Fruit fly (Drosophila melanogaster) whole organism, wandering third instar larva: ENCODE results near the gene csw.
A peak's percentile ranks its signal among the peaks of the same experiment; 100 is the strongest.

Source experiments
- Abd-B ChIP-seq: fragments of >200 bp; optimal IDR thresholded peaks from 2 replicates; lab custom pipeline; 2017; ENCODE audit warnings: missing biosample characterization, missing genetic modification characterization
- CG32264 ChIP-seq: fragments of 200-800 bp; sonication (Bioruptor generic); optimal IDR thresholded peaks from 2 replicates; lab custom pipeline; 2016; ENCODE audit warnings: missing biosample characterization, missing genetic modification characterization
- CG9705 ChIP-seq: fragments of 200-800 bp; sonication (Bioruptor generic); optimal IDR thresholded peaks from 2 replicates; lab custom pipeline; 2018; ENCODE audit warnings: missing biosample characterization, mild to moderate bottlenecking, missing genetic modification characterization
- CrebA ChIP-seq: fragments of 200-800 bp; sonication (Bioruptor generic); optimal IDR thresholded peaks from 2 replicates; lab custom pipeline; 2016; ENCODE audit warnings: missing biosample characterization, mild to moderate bottlenecking, missing genetic modification characterization, borderline replicate concordance
- Dfd ChIP-seq: fragments of >200 bp; optimal IDR thresholded peaks from 2 replicates; lab custom pipeline; 2017; ENCODE audit warnings: missing biosample characterization, missing genetic modification characterization
- Dif ChIP-seq: fragments of 200-275, 200-300 bp; sonication (Bioruptor generic); optimal IDR thresholded peaks from 2 replicates; lab custom pipeline; 2018; ENCODE audit warnings: missing biosample characterization, missing genetic modification characterization; ENCODE audit not compliant: partially characterized antibody
- GATAd ChIP-seq: sonication (Bioruptor generic); optimal IDR thresholded peaks from 2 replicates; lab custom pipeline; 2016; ENCODE audit warnings: missing biosample characterization, missing genetic modification characterization
- HLH106 ChIP-seq: fragments of 200-800 bp; optimal IDR thresholded peaks from 3 replicates; lab custom pipeline; 2019; ENCODE audit warnings: missing biosample characterization, mild to moderate bottlenecking, missing genetic modification characterization, moderate library complexity
- Hnf4 ChIP-seq: fragments of 200-800 bp; sonication (Bioruptor generic); optimal IDR thresholded peaks from 2 replicates; lab custom pipeline; 2016; ENCODE audit warnings: missing biosample characterization, mild to moderate bottlenecking, missing genetic modification characterization
- Hr78 ChIP-seq: fragments of >200 bp; optimal IDR thresholded peaks from 2 replicates; lab custom pipeline; 2017; ENCODE audit warnings: missing biosample characterization, missing genetic modification characterization
- Hr83 ChIP-seq: fragments of 200-300 bp; sonication (Bioruptor generic); optimal IDR thresholded peaks from 2 replicates; lab custom pipeline; 2016; ENCODE audit warnings: missing biosample characterization, mild to moderate bottlenecking, missing genetic modification characterization, moderate library complexity; ENCODE audit not compliant: poor library complexity, severe bottlenecking
- Jra ChIP-seq: sonication (Bioruptor generic); optimal IDR thresholded peaks from 2 replicates; lab custom pipeline; 2016; ENCODE audit warnings: missing biosample characterization, missing genetic modification characterization
- Mio ChIP-seq: sonication (Bioruptor generic); optimal IDR thresholded peaks from 2 replicates; lab custom pipeline; 2016; ENCODE audit warnings: missing biosample characterization, missing genetic modification characterization
- Myc ChIP-seq: fragments of >200 bp; optimal IDR thresholded peaks from 2 replicates; lab custom pipeline; 2017
- N ChIP-seq: fragments of >200 bp; optimal IDR thresholded peaks from 2 replicates; lab custom pipeline; 2018; ENCODE audit warnings: missing biosample characterization, missing external identifiers, missing genetic modification characterization
- OdsH ChIP-seq: fragments of 200-800 bp; sonication (Bioruptor generic); optimal IDR thresholded peaks from 2 replicates; lab custom pipeline; 2016; ENCODE audit warnings: missing biosample characterization, mild to moderate bottlenecking, missing genetic modification characterization
- Rel ChIP-seq, 2 experiments: fragments of 200-800 bp; sonication (Bioruptor generic) in 1 of 2; optimal IDR thresholded peaks; 2 replicates in 1 of 2; 3 replicates in 1 of 2; lab custom pipeline; 2016 to 2019; ENCODE audit warnings: mild to moderate bottlenecking in 2 of 2, missing biosample characterization in 2 of 2, missing genetic modification characterization in 2 of 2, moderate library complexity in 1 of 2
- Sp1 ChIP-seq: fragments of 200-800 bp; sonication (Bioruptor generic); optimal IDR thresholded peaks from 3 replicates; lab custom pipeline; 2019; ENCODE audit warnings: missing biosample characterization, mild to moderate bottlenecking, missing genetic modification characterization, moderate library complexity
- Vsx2 ChIP-seq: fragments of 200-300, 225-300 bp; sonication (Bioruptor generic); optimal IDR thresholded peaks from 2 replicates; lab custom pipeline; 2018; ENCODE audit warnings: missing biosample characterization, missing genetic modification characterization; ENCODE audit not compliant: partially characterized antibody
- br ChIP-seq: fragments of 200-800 bp; sonication (Bioruptor generic); optimal IDR thresholded peaks from 2 replicates; lab custom pipeline; 2016; ENCODE audit warnings: missing biosample characterization, missing genetic modification characterization
- brk ChIP-seq: fragments of 200-800 bp; sonication (Bioruptor generic); optimal IDR thresholded peaks from 2 replicates; lab custom pipeline; 2016; ENCODE audit warnings: missing biosample characterization, mild to moderate bottlenecking, missing genetic modification characterization
- dl ChIP-seq, 2 experiments: fragments of 175-275, 200-275 bp in 1 of 2; fragments of 200-275 bp in 1 of 2; sonication (Bioruptor generic); optimal IDR thresholded peaks; lab custom pipeline; 2018; ENCODE audit warnings: mild to moderate bottlenecking in 2 of 2, missing biosample characterization in 2 of 2, missing genetic modification characterization in 2 of 2, moderate library complexity in 2 of 2; ENCODE audit not compliant: partially characterized antibody in 2 of 2, insufficient read depth in 1 of 2
- dmrt93B ChIP-seq: fragments of 200-800 bp; sonication (Bioruptor generic); optimal IDR thresholded peaks from 2 replicates; lab custom pipeline; 2018; ENCODE audit warnings: missing biosample characterization, mild to moderate bottlenecking, missing genetic modification characterization
- dsf ChIP-seq: sonication (Bioruptor generic); optimal IDR thresholded peaks from 2 replicates; lab custom pipeline; 2016; ENCODE audit warnings: missing biosample characterization, missing genetic modification characterization, borderline replicate concordance
- ey ChIP-seq: fragments of 200-800 bp; sonication (Bioruptor generic); optimal IDR thresholded peaks from 2 replicates; lab custom pipeline; 2016; ENCODE audit warnings: missing biosample characterization, missing genetic modification characterization
- foxo ChIP-seq, 2 experiments: fragments of 200-800 bp; sonication (Bioruptor generic); optimal IDR thresholded peaks; 2 replicates in 1 of 2; 3 replicates in 1 of 2; lab custom pipeline; 2016 to 2017; ENCODE audit warnings: missing biosample characterization in 2 of 2, missing genetic modification characterization in 2 of 2
- fru ChIP-seq: fragments of 200-800 bp; sonication (Bioruptor generic); optimal IDR thresholded peaks from 3 replicates; lab custom pipeline; 2016; ENCODE audit warnings: missing biosample characterization, mild to moderate bottlenecking, missing genetic modification characterization
- h ChIP-seq: fragments of 200-800 bp; sonication (Bioruptor generic); optimal IDR thresholded peaks from 3 replicates; lab custom pipeline; 2016; ENCODE audit warnings: missing biosample characterization, mild to moderate bottlenecking, missing genetic modification characterization
- jim ChIP-seq: fragments of 175-275, 200-325 bp; sonication (Bioruptor generic); optimal IDR thresholded peaks from 2 replicates; lab custom pipeline; 2016; ENCODE audit warnings: missing biosample characterization, mild to moderate bottlenecking, missing genetic modification characterization
- lola ChIP-seq: fragments of >200 bp; optimal IDR thresholded peaks from 2 replicates; lab custom pipeline; 2017; ENCODE audit warnings: missing biosample characterization, missing genetic modification characterization
- pan ChIP-seq: fragments of >200 bp; optimal IDR thresholded peaks from 2 replicates; lab custom pipeline; 2017
- psq ChIP-seq: fragments of 200-800 bp; sonication (Bioruptor generic); optimal IDR thresholded peaks from 3 replicates; lab custom pipeline; 2017; ENCODE audit warnings: missing biosample characterization, mild to moderate bottlenecking, missing genetic modification characterization, moderate library complexity
- rgr ChIP-seq: fragments of 200-800 bp; sonication (Bioruptor generic); optimal IDR thresholded peaks from 3 replicates; lab custom pipeline; 2016; ENCODE audit warnings: missing biosample characterization, mild to moderate bottlenecking, missing genetic modification characterization
- sage ChIP-seq: fragments of 200-800 bp; sonication (Bioruptor generic); optimal IDR thresholded peaks from 2 replicates; lab custom pipeline; 2016; ENCODE audit warnings: missing biosample characterization, mild to moderate bottlenecking, missing genetic modification characterization
- sv ChIP-seq: fragments of 200-800 bp; sonication (Bioruptor generic); optimal IDR thresholded peaks from 3 replicates; lab custom pipeline; 2016; ENCODE audit warnings: missing biosample characterization, missing genetic modification characterization
- tai ChIP-seq: sonication (Bioruptor generic); optimal IDR thresholded peaks from 2 replicates; lab custom pipeline; 2016; ENCODE audit warnings: missing biosample characterization, missing genetic modification characterization
- usp ChIP-seq: fragments of >200 bp; optimal IDR thresholded peaks from 2 replicates; lab custom pipeline; 2017; ENCODE audit warnings: missing biosample characterization, missing genetic modification characterization
- woc ChIP-seq: sonication (Bioruptor generic); optimal IDR thresholded peaks from 2 replicates; lab custom pipeline; 2016; ENCODE audit warnings: missing biosample characterization, mild to moderate bottlenecking, missing genetic modification characterization

The csw gene

dm6 chrX:2123965-2124688, 30.1 kb downstream of the csw start:
- TF ChIP-seq CrebA (GFP tag; lab: Kevin White, UChicago), result peak; percentile 85
- peak; percentile 66 for TF ChIP-seq h (GFP tag; lab: Kevin White, UChicago)
- TF ChIP-seq foxo (GFP tag; optimal IDR thresholded peaks at IDR 0.05; lab: Kevin White, UChicago), result peak; percentile 65 to 91
- peak; percentile 10 for TF ChIP-seq br (GFP tag; lab: Kevin White, UChicago)
- TF ChIP-seq dl (GFP tag; optimal IDR thresholded peaks at IDR 0.05; lab: Kevin White, UChicago; ENCODE audit: insufficient read depth in 1 of 2, partially characterized antibody in 2 of 2), result peak in 1 of 2 experiments; percentile 19
- peak; percentile 80 for TF ChIP-seq OdsH (GFP tag; lab: Kevin White, UChicago)
- TF ChIP-seq Hr78 (GFP tag; lab: Kevin White, UChicago), result no peak
- peak; percentile 90 for TF ChIP-seq sv (GFP tag; lab: Kevin White, UChicago)
- peak; percentile 28 for TF ChIP-seq Hr83 (GFP tag; lab: Kevin White, UChicago)
- TF ChIP-seq Myc (lab: Kevin White, UChicago), result no peak
- TF ChIP-seq Hnf4, result no peak
- TF ChIP-seq usp, result no peak
- peak; percentile 38 for TF ChIP-seq CG32264
- peak; percentile 47 for TF ChIP-seq Dif (GFP tag; lab: Kevin White, UChicago)
- TF ChIP-seq Jra, result no peak
- no peak for TF ChIP-seq Abd-B (GFP tag; lab: Kevin White, UChicago)
- TF ChIP-seq rgr (GFP tag; lab: Kevin White, UChicago), result peak; percentile 84
- TF ChIP-seq Mio, result no peak
- TF ChIP-seq Vsx2 (GFP tag; lab: Kevin White, UChicago), result no peak
- TF ChIP-seq ey, result peak; percentile 79
- peak; percentile 60 for TF ChIP-seq Dfd (GFP tag; lab: Kevin White, UChicago)
- peak; percentile 69 for TF ChIP-seq sage (GFP tag; lab: Kevin White, UChicago)
- peak; percentile 97 for TF ChIP-seq HLH106 (tag; lab: Kevin White, UChicago)
- no peak for TF ChIP-seq lola (GFP tag; lab: Kevin White, UChicago)
- peak; percentile 85 for TF ChIP-seq CG9705 (GFP tag; lab: Kevin White, UChicago)
- no peak for TF ChIP-seq woc (GFP tag; lab: Kevin White, UChicago)
- peak; percentile 93 for TF ChIP-seq dmrt93B
- no peak for TF ChIP-seq dsf (GFP tag; lab: Kevin White, UChicago)
- TF ChIP-seq psq (GFP tag; lab: Kevin White, UChicago), result peak; percentile 97
- TF ChIP-seq jim (GFP tag; lab: Kevin White, UChicago), result peak; percentile 99
- peak; percentile 60 for TF ChIP-seq Rel (GFP tag; optimal IDR thresholded peaks at IDR 0.05; lab: Kevin White, UChicago)
- peak; percentile 64 for TF ChIP-seq Rel (tag; optimal IDR thresholded peaks at IDR 0.05; lab: Kevin White, UChicago)
- TF ChIP-seq fru (GFP tag; lab: Kevin White, UChicago), result peak; percentile 82
- no peak for TF ChIP-seq tai (GFP tag; lab: Kevin White, UChicago)
- TF ChIP-seq Sp1 (GFP tag; lab: Kevin White, UChicago), result peak; percentile 96
- TF ChIP-seq pan, result no peak
- TF ChIP-seq brk (GFP tag; lab: Kevin White, UChicago), result no peak
- TF ChIP-seq N (GFP tag; lab: Kevin White, UChicago), result no peak
- TF ChIP-seq GATAd (GFP tag; lab: Kevin White, UChicago), result peak; percentile 0
- TF ChIP-seq, all 38 proteins: peak for 23

- TF ChIP-seq fru (GFP tag; lab: Kevin White, UChicago) (no peak), foxo (GFP tag; optimal IDR thresholded peaks at IDR 0.05; lab: Kevin White, UChicago) (peak in 1 of 2 experiments; percentile 4), Rel (GFP tag; optimal IDR thresholded peaks at IDR 0.05; lab: Kevin White, UChicago) (no peak), Rel (tag; optimal IDR thresholded peaks at IDR 0.05; lab: Kevin White, UChicago) (peak; percentile 10)
These were observed 31.6 kb downstream of the csw start for dm6 chrX:2125527-2126088.
